Worm (Caenorhabditis elegans): ENCODE data around the gene T06E4.7.

ce11 chrV:9616687-9617086 is 9.5 kb upstream of the T06E4.7 start:
- TF ChIP-seq K11D2.4 (GFP tag; IDR thresholded peaks at IDR 0.05) (no peak), attf-6 (GFP tag; IDR thresholded peaks at IDR 0.05) (no peak), ama-1 (optimal IDR thresholded peaks at IDR 0.05) (no peak), ama-1 (GFP tag; optimal IDR thresholded peaks at IDR 0.05) (no peak), nfya-2 (GFP tag; IDR thresholded peaks at IDR 0.05) (no peak), ztf-22 (GFP tag; optimal IDR thresholded peaks at IDR 0.05) (no peak), lin-54 (GFP tag; optimal IDR thresholded peaks at IDR 0.05) (no peak), efl-1 (GFP tag; optimal IDR thresholded peaks at IDR 0.05) (no peak), snpc-4 (GFP tag; optimal IDR thresholded peaks at IDR 0.05) (no peak), snpc-4 (tag; optimal IDR thresholded peaks at IDR 0.05) (no peak)
